Worm (Caenorhabditis elegans) whole organism, young adult: ENCODE measurements around the gene Y48E1C.4.

Experiments
- B0336.3 ChIP-seq: fragments of 200-800 bp; sonication (Bioruptor generic); IDR thresholded peaks from 2 replicates; pipeline ENCODE4 v1.3.6; 2022; ENCODE audit warnings: missing genetic modification characterization, missing compliant biosample characterization
- C06A6.2 ChIP-seq: fragments of 200-800 bp; sonication (Bioruptor generic); conservative IDR thresholded peaks from 2 replicates; pipeline ENCODE4 v1.3.6; 2022; ENCODE audit warnings: missing genetic modification characterization, missing compliant biosample characterization
- C17E4.6 ChIP-seq: fragments of 200-800 bp; sonication (Bioruptor generic); IDR thresholded peaks from 2 replicates; pipeline ENCODE4 v1.3.6; 2022; ENCODE audit warnings: missing genetic modification reagents, missing genetic modification characterization, missing compliant biosample characterization
- F37B4.10 ChIP-seq: fragments of 200-800 bp; sonication (Bioruptor generic); IDR thresholded peaks from 2 replicates; pipeline ENCODE4 v1.3.6; 2022; ENCODE audit warnings: missing genetic modification characterization, missing compliant biosample characterization
- F52B5.7 ChIP-seq: sonication (generic microtip); optimal IDR thresholded peaks from 2 replicates; lab custom pipeline; 2016; ENCODE audit warnings: mild to moderate bottlenecking, missing genetic modification characterization, missing compliant biosample characterization
- F55B11.4 ChIP-seq: sonication (generic microtip); optimal IDR thresholded peaks from 2 replicates; lab custom pipeline; 2016; ENCODE audit warnings: missing compliant biosample characterization, missing genetic modification characterization, borderline replicate concordance; ENCODE audit not compliant: insufficient read depth
- F57A8.1 ChIP-seq: fragments of 200-800 bp; sonication (Bioruptor generic); optimal IDR thresholded peaks from 2 replicates; lab custom pipeline; 2018; ENCODE audit warnings: mild to moderate bottlenecking, missing genetic modification characterization, moderate library complexity, missing compliant biosample characterization
- F57C9.4 ChIP-seq: sonication (generic microtip); optimal IDR thresholded peaks from 2 replicates; lab custom pipeline; 2017; ENCODE audit warnings: mild to moderate bottlenecking, missing genetic modification characterization, missing compliant biosample characterization
- K11D2.4 ChIP-seq: fragments of 200-800 bp; sonication (Bioruptor generic); IDR thresholded peaks from 2 replicates; pipeline ENCODE4 v1.3.6; 2022; ENCODE audit warnings: missing genetic modification reagents, missing genetic modification characterization, missing compliant biosample characterization
- K12H6.12 ChIP-seq: fragments of 200-800 bp; sonication (Bioruptor generic); optimal IDR thresholded peaks from 2 replicates; lab custom pipeline; 2018; ENCODE audit warnings: mild to moderate bottlenecking, missing genetic modification characterization, missing compliant biosample characterization
- Y53F4B.3 ChIP-seq: fragments of 200-800 bp; sonication (Bioruptor generic); IDR thresholded peaks from 2 replicates; pipeline ENCODE4 v1.3.6; 2022; ENCODE audit warnings: missing genetic modification reagents, missing genetic modification characterization, missing compliant biosample characterization
- Y56A3A.18 ChIP-seq: fragments of 200-800 bp; sonication (Bioruptor generic); IDR thresholded peaks from 2 replicates; pipeline ENCODE4 v1.3.6; 2022; ENCODE audit warnings: missing genetic modification reagents, missing genetic modification characterization, missing compliant biosample characterization
- Y67H2A.10 ChIP-seq: fragments of 200-800 bp; sonication (Bioruptor generic); conservative IDR thresholded peaks from 2 replicates; pipeline ENCODE4 v1.3.6; 2022; ENCODE audit warnings: missing genetic modification reagents, missing genetic modification characterization, missing compliant biosample characterization
- Y79H2A.3 ChIP-seq: fragments of 200-800 bp; sonication (Bioruptor generic); conservative IDR thresholded peaks from 2 replicates; pipeline ENCODE4 v1.3.6; 2022; ENCODE audit warnings: missing genetic modification reagents, missing genetic modification characterization, missing compliant biosample characterization
- ZK185.1 ChIP-seq: sonication (generic microtip); optimal IDR thresholded peaks from 2 replicates; lab custom pipeline; 2016; ENCODE audit warnings: mild to moderate bottlenecking, missing genetic modification characterization, missing compliant biosample characterization; ENCODE audit not compliant: poor library complexity, severe bottlenecking
- akir-1 ChIP-seq: fragments of 200-800 bp; sonication (Bioruptor generic); optimal IDR thresholded peaks from 2 replicates; lab custom pipeline; 2018; ENCODE audit warnings: mild to moderate bottlenecking, missing genetic modification characterization, moderate library complexity, missing compliant biosample characterization
- ama-1 ChIP-seq, 3 experiments: fragments of 150-350 bp in 1 of 3; sonication (generic microtip) in 2 of 3; optimal IDR thresholded peaks; 2 replicates each; lab custom pipeline; 2014 to 2018; ENCODE audit warnings: missing biosample characterization in 2 of 3, missing genetic modification characterization in 2 of 3, missing genetic modification reagents in 2 of 3
- aptf-2 ChIP-seq: fragments of 200-800 bp; sonication (Bioruptor generic); conservative IDR thresholded peaks from 2 replicates; pipeline ENCODE4 v1.3.6; 2022; ENCODE audit warnings: missing genetic modification reagents, missing genetic modification characterization, missing compliant biosample characterization
- atf-7 ChIP-seq: sonication (generic microtip); optimal IDR thresholded peaks from 2 replicates; lab custom pipeline; 2017; ENCODE audit warnings: mild to moderate bottlenecking, missing genetic modification characterization, missing compliant biosample characterization
- athp-1 ChIP-seq: sonication (generic microtip); optimal IDR thresholded peaks from 2 replicates; lab custom pipeline; 2017; ENCODE audit warnings: mild to moderate bottlenecking, missing genetic modification characterization, missing compliant biosample characterization
- attf-6 ChIP-seq: fragments of 200-800 bp; sonication (Bioruptor generic); IDR thresholded peaks from 2 replicates; pipeline ENCODE4 v1.3.6; 2022; ENCODE audit warnings: missing genetic modification reagents, missing genetic modification characterization, missing compliant biosample characterization
- bed-2 ChIP-seq: fragments of 200-800 bp; sonication (Bioruptor generic); IDR thresholded peaks from 2 replicates; pipeline ENCODE4 v1.3.6; 2022; ENCODE audit warnings: missing genetic modification reagents, missing genetic modification characterization, missing compliant biosample characterization
- ccch-3 ChIP-seq: fragments of 200-800 bp; sonication (Bioruptor generic); optimal IDR thresholded peaks from 2 replicates; lab custom pipeline; 2018; ENCODE audit warnings: mild to moderate bottlenecking, missing genetic modification characterization, missing compliant biosample characterization
- cebp-2 ChIP-seq: fragments of 200-800 bp; sonication (Bioruptor generic); IDR thresholded peaks from 2 replicates; pipeline ENCODE4 v1.3.6; 2022; ENCODE audit warnings: missing genetic modification characterization, missing compliant biosample characterization
- ceh-58 ChIP-seq: fragments of 200-800 bp; sonication (Bioruptor generic); IDR thresholded peaks from 2 replicates; pipeline ENCODE4 v1.3.6; 2022; ENCODE audit warnings: missing genetic modification characterization, missing compliant biosample characterization
- ekl-4 ChIP-seq: fragments of 200-800 bp; sonication (Bioruptor generic); IDR thresholded peaks from 2 replicates; pipeline ENCODE4 v1.3.6; 2022; ENCODE audit warnings: missing genetic modification reagents, missing genetic modification characterization, missing compliant biosample characterization
- ets-4 ChIP-seq: fragments of 200-800 bp; sonication (Bioruptor generic); optimal IDR thresholded peaks from 2 replicates; lab custom pipeline; 2018; ENCODE audit warnings: mild to moderate bottlenecking, missing genetic modification characterization, missing compliant biosample characterization
- gei-17 ChIP-seq: fragments of 200-800 bp; sonication (Bioruptor generic); optimal IDR thresholded peaks from 2 replicates; lab custom pipeline; 2018; ENCODE audit warnings: mild to moderate bottlenecking, missing genetic modification characterization, missing compliant biosample characterization
- him-1 ChIP-seq: sonication (generic microtip); optimal IDR thresholded peaks from 2 replicates; lab custom pipeline; 2016; ENCODE audit warnings: missing genotype, missing genetic modification reagents, missing genetic modification characterization, missing compliant biosample characterization
- hmg-20 ChIP-seq: fragments of 200-800 bp; sonication (Bioruptor generic); IDR thresholded peaks from 2 replicates; pipeline ENCODE4 v1.3.6; 2022; ENCODE audit warnings: missing genetic modification reagents, missing genetic modification characterization, missing compliant biosample characterization
- hrde-1 ChIP-seq: sonication (generic microtip); optimal IDR thresholded peaks from 2 replicates; lab custom pipeline; 2016; ENCODE audit warnings: missing genetic modification characterization, mild to moderate bottlenecking, missing compliant biosample characterization, moderate library complexity, missing genotype, missing genetic modification reagents, borderline replicate concordance
- lag-1 ChIP-seq: fragments of 200-800 bp; sonication (Bioruptor generic); IDR thresholded peaks from 2 replicates; pipeline ENCODE4 v1.3.6; 2022; ENCODE audit warnings: missing genetic modification reagents, missing genetic modification characterization, missing compliant biosample characterization
- lsl-1 ChIP-seq: fragments of 200-800 bp; sonication (Bioruptor generic); optimal IDR thresholded peaks from 2 replicates; lab custom pipeline; 2018; ENCODE audit warnings: mild to moderate bottlenecking, missing genetic modification characterization, moderate library complexity, missing compliant biosample characterization
- lsy-27 ChIP-seq: sonication (generic microtip); optimal IDR thresholded peaks from 2 replicates; lab custom pipeline; 2017; ENCODE audit warnings: missing genetic modification characterization, mild to moderate bottlenecking, missing compliant biosample characterization, antibody characterized with exemption, missing genotype, borderline replicate concordance; ENCODE audit not compliant: insufficient read depth
- mcd-1 ChIP-seq: fragments of 200-800 bp; sonication (Bioruptor generic); IDR thresholded peaks from 2 replicates; pipeline ENCODE4 v1.3.6; 2022; ENCODE audit warnings: missing genetic modification reagents, missing genetic modification characterization, missing compliant biosample characterization
- mes-4 ChIP-seq: sonication (generic microtip); optimal IDR thresholded peaks from 2 replicates; lab custom pipeline; 2016; ENCODE audit warnings: missing genotype, missing genetic modification characterization, missing compliant biosample characterization
- mxl-1 ChIP-seq: sonication (generic microtip); optimal IDR thresholded peaks from 2 replicates; lab custom pipeline; 2016; ENCODE audit warnings: missing genetic modification characterization, missing compliant biosample characterization
- nfyb-1 ChIP-seq: fragments of 200-800 bp; sonication (Bioruptor generic); IDR thresholded peaks from 2 replicates; pipeline ENCODE4 v1.3.6; 2022; ENCODE audit warnings: missing genetic modification reagents, missing genetic modification characterization, missing compliant biosample characterization
- pbrm-1 ChIP-seq: fragments of 200-800 bp; sonication (Bioruptor generic); IDR thresholded peaks from 2 replicates; pipeline ENCODE4 v1.3.6; 2022; ENCODE audit warnings: missing genetic modification reagents, missing genetic modification characterization, missing compliant biosample characterization
- rcor-1 ChIP-seq: fragments of 200-800 bp; sonication (Bioruptor generic); IDR thresholded peaks from 2 replicates; pipeline ENCODE4 v1.3.6; 2022; ENCODE audit warnings: missing genetic modification reagents, missing genetic modification characterization, missing compliant biosample characterization
- repo-1 ChIP-seq: sonication (generic microtip); optimal IDR thresholded peaks from 2 replicates; lab custom pipeline; 2017; ENCODE audit warnings: mild to moderate bottlenecking, missing genetic modification characterization, missing compliant biosample characterization
- sdz-38 ChIP-seq: sonication (generic microtip); optimal IDR thresholded peaks from 2 replicates; lab custom pipeline; 2016; ENCODE audit warnings: missing genotype, missing genetic modification characterization, missing compliant biosample characterization
- somi-1 ChIP-seq: fragments of 200-800 bp; sonication (Bioruptor generic); optimal IDR thresholded peaks from 2 replicates; lab custom pipeline; 2018; ENCODE audit warnings: mild to moderate bottlenecking, missing genetic modification characterization, missing compliant biosample characterization
- sptf-2 ChIP-seq: fragments of 200-800 bp; sonication (Bioruptor generic); optimal IDR thresholded peaks from 2 replicates; lab custom pipeline; 2018; ENCODE audit warnings: mild to moderate bottlenecking, missing genetic modification characterization, missing compliant biosample characterization
- tlf-1 ChIP-seq: fragments of 200-800 bp; sonication (Bioruptor generic); optimal IDR thresholded peaks from 2 replicates; lab custom pipeline; 2018; ENCODE audit warnings: mild to moderate bottlenecking, missing genetic modification characterization, missing compliant biosample characterization
- unc-62 ChIP-seq: fragments of 150-350 bp; optimal IDR thresholded peaks from 2 replicates; lab custom pipeline; 2014; ENCODE audit warnings: missing biosample characterization, missing genetic modification reagents, missing genetic modification characterization
- ztf-18 ChIP-seq: sonication (generic microtip); optimal IDR thresholded peaks from 2 replicates; lab custom pipeline; 2016; ENCODE audit warnings: missing genotype, mild to moderate bottlenecking, missing genetic modification characterization, missing compliant biosample characterization
- ztf-26 ChIP-seq: sonication (generic microtip); optimal IDR thresholded peaks from 2 replicates; lab custom pipeline; 2017; ENCODE audit warnings: missing genetic modification characterization, missing compliant biosample characterization
- ztf-28 ChIP-seq: fragments of 200-800 bp; sonication (Bioruptor generic); IDR thresholded peaks from 2 replicates; pipeline ENCODE4 v1.3.6; 2022; ENCODE audit warnings: missing genetic modification reagents, missing genetic modification characterization, missing compliant biosample characterization
- ztf-3 ChIP-seq: fragments of 200-800 bp; sonication (Bioruptor generic); optimal IDR thresholded peaks from 2 replicates; lab custom pipeline; 2018; ENCODE audit warnings: mild to moderate bottlenecking, missing genetic modification characterization, missing compliant biosample characterization

The Y48E1C.4 gene

DNA sequence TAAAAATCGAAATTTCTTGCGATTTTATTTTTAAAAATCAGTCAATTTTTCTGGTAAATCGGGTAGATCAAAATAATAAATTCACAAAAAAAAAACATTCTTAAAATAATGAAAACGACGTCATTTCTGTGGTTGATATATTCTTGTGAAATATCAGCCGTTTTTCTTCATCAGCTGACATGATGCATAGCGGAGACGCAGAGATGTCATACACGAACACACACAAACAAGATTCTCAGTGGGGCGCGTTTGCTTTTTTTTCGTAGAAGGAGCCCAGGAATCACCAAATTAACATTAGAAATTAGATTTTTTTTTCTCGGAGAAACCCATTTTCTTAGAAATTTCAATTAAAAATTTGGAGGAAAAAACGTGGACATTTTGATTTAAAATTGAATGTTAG lies 11.0 kb upstream of the Y48E1C.4 start (continued):
- TF ChIP-seq K11D2.4 (GFP tag; lab: Robert Waterston, UW) (no peak), aptf-2 (GFP tag; lab: Robert Waterston, UW) (no peak), K12H6.12 (tag; lab: Kevin White, UChicago) (peak; percentile 51), ZK185.1 (no peak), lag-1 (GFP tag; lab: Robert Waterston, UW) (no peak), ztf-3 (no peak), F57C9.4 (no peak), hmg-20 (GFP tag; lab: Robert Waterston, UW) (no peak), ccch-3 (GFP tag; lab: Kevin White, UChicago) (no peak), F57A8.1 (GFP tag; lab: Kevin White, UChicago) (no peak), mxl-1 (tag; lab: Kevin White, UChicago) (no peak), bed-2 (GFP tag; lab: Robert Waterston, UW) (no peak), lsy-27 (no peak), sdz-38 (tag; lab: Kevin White, UChicago) (no peak), Y79H2A.3 (GFP tag; lab: Robert Waterston, UW) (no peak), gei-17 (no peak), F55B11.4 (tag; lab: Kevin White, UChicago) (no peak), repo-1 (tag; lab: Kevin White, UChicago) (no peak), mes-4 (tag; lab: Kevin White, UChicago) (no peak), him-1 (tag; lab: Kevin White, UChicago) (no peak), sptf-2 (GFP tag; lab: Kevin White, UChicago) (no peak), ztf-28 (no peak), lsl-1 (no peak), tlf-1 (GFP tag; lab: Kevin White, UChicago) (no peak), hrde-1 (tag; lab: Kevin White, UChicago) (no peak), cebp-2 (GFP tag; lab: Robert Waterston, UW) (no peak), attf-6 (no peak), athp-1 (tag; lab: Kevin White, UChicago) (no peak), pbrm-1 (GFP tag; lab: Robert Waterston, UW) (peak; percentile 17; the same call in 1 of the 2 replicates), Y56A3A.18 (GFP tag; lab: Robert Waterston, UW) (no peak), atf-7 (tag; lab: Kevin White, UChicago) (peak; percentile 52), B0336.3 (GFP tag; lab: Robert Waterston, UW) (0 out of 2 replicates have a peak, but pooled peaks have one; percentile 18), ama-1 (optimal IDR thresholded peaks at IDR 0.05; lab: Kevin White, UChicago) (no peak), ama-1 (GFP tag; optimal IDR thresholded peaks at IDR 0.05; lab: Kevin White, UChicago) (no peak), C06A6.2 (no peak), ceh-58 (GFP tag; lab: Robert Waterston, UW) (no peak), Y67H2A.10 (GFP tag; lab: Robert Waterston, UW) (no peak), ekl-4 (GFP tag; lab: Robert Waterston, UW) (0 out of 2 replicates have a peak, but pooled peaks have one; percentile 43), ztf-26 (peak; percentile 53), F52B5.7 (tag; lab: Kevin White, UChicago) (no peak), ztf-18 (tag; lab: Kevin White, UChicago) (no peak), C17E4.6 (GFP tag; lab: Robert Waterston, UW) (no peak), nfyb-1 (GFP tag; lab: Robert Waterston, UW) (no peak), rcor-1 (no peak), mcd-1 (peak; percentile 92), F37B4.10 (no peak), ets-4 (GFP tag; lab: Kevin White, UChicago) (no peak), somi-1 (GFP tag; lab: Kevin White, UChicago) (peak; percentile 16), unc-62 (GFP tag; lab: Kevin White, UChicago) (no peak), akir-1 (no peak), Y53F4B.3 (GFP tag; lab: Robert Waterston, UW) (no peak)
